Worm (Caenorhabditis elegans) whole organism, young adult: ENCODE results near the gene nspg-14.
A peak's percentile ranks its signal among the peaks of the same experiment; 100 is the strongest.

Source experiments
- F33H1.4 ChIP-seq: fragments of 200-800 bp; sonication (Bioruptor generic); IDR thresholded peaks from 2 replicates; pipeline ENCODE4 v1.3.6; 2022; ENCODE audit warnings: missing genetic modification reagents, missing genetic modification characterization, missing compliant biosample characterization
- F49E8.2 ChIP-seq: sonication (generic microtip); optimal IDR thresholded peaks from 3 replicates; lab custom pipeline; 2017; ENCODE audit warnings: missing genetic modification characterization, mild to moderate bottlenecking, missing compliant biosample characterization, antibody characterized with exemption, moderate library complexity; ENCODE audit not compliant: insufficient read depth
- F52B5.7 ChIP-seq: sonication (generic microtip); optimal IDR thresholded peaks from 2 replicates; lab custom pipeline; 2016; ENCODE audit warnings: mild to moderate bottlenecking, missing genetic modification characterization, missing compliant biosample characterization
- Y67H2A.10 ChIP-seq: fragments of 200-800 bp; sonication (Bioruptor generic); conservative IDR thresholded peaks from 2 replicates; pipeline ENCODE4 v1.3.6; 2022; ENCODE audit warnings: missing genetic modification reagents, missing genetic modification characterization, missing compliant biosample characterization
- Y95B8A.8 ChIP-seq: fragments of 200-800 bp; sonication (Bioruptor generic); IDR thresholded peaks from 2 replicates; pipeline ENCODE4 v1.3.6; 2022; ENCODE audit warnings: missing genetic modification reagents, missing genetic modification characterization, missing compliant biosample characterization
- aptf-2 ChIP-seq: fragments of 200-800 bp; sonication (Bioruptor generic); conservative IDR thresholded peaks from 2 replicates; pipeline ENCODE4 v1.3.6; 2022; ENCODE audit warnings: missing genetic modification reagents, missing genetic modification characterization, missing compliant biosample characterization
- aptf-3 ChIP-seq: fragments of 200-800 bp; sonication (Bioruptor generic); IDR thresholded peaks from 2 replicates; pipeline ENCODE4 v1.3.6; 2022; ENCODE audit warnings: missing genetic modification characterization, missing compliant biosample characterization
- atf-7 ChIP-seq: sonication (generic microtip); optimal IDR thresholded peaks from 2 replicates; lab custom pipeline; 2017; ENCODE audit warnings: mild to moderate bottlenecking, missing genetic modification characterization, missing compliant biosample characterization
- athp-1 ChIP-seq: sonication (generic microtip); optimal IDR thresholded peaks from 2 replicates; lab custom pipeline; 2017; ENCODE audit warnings: mild to moderate bottlenecking, missing genetic modification characterization, missing compliant biosample characterization
- ceh-27 ChIP-seq: fragments of 200-800 bp; sonication (Bioruptor generic); optimal IDR thresholded peaks from 2 replicates; lab custom pipeline; 2018; ENCODE audit warnings: mild to moderate bottlenecking, missing genetic modification characterization, moderate library complexity, missing compliant biosample characterization
- chd-7 ChIP-seq: sonication (generic microtip); optimal IDR thresholded peaks from 2 replicates; lab custom pipeline; 2016; ENCODE audit warnings: mild to moderate bottlenecking, missing genetic modification characterization, moderate library complexity, missing compliant biosample characterization
- dox-1 ChIP-seq: fragments of 200-800 bp; sonication (Bioruptor generic); IDR thresholded peaks from 2 replicates; pipeline ENCODE4 v1.3.6; 2022; ENCODE audit warnings: missing genetic modification reagents, missing genetic modification characterization, missing compliant biosample characterization
- dpff-1 ChIP-seq: sonication (generic microtip); optimal IDR thresholded peaks from 2 replicates; lab custom pipeline; 2017; ENCODE audit warnings: mild to moderate bottlenecking, missing genetic modification characterization, missing compliant biosample characterization
- dpl-1 ChIP-seq: fragments of 150-350 bp; optimal IDR thresholded peaks from 2 replicates; lab custom pipeline; 2014; ENCODE audit warnings: missing biosample characterization, missing genetic modification reagents, missing genetic modification characterization
- efl-1 ChIP-seq: fragments of 150-350 bp; optimal IDR thresholded peaks from 2 replicates; lab custom pipeline; 2014; ENCODE audit warnings: missing biosample characterization, missing genetic modification reagents, missing genetic modification characterization
- egl-18 ChIP-seq: fragments of 200-800 bp; sonication (Bioruptor generic); IDR thresholded peaks from 2 replicates; pipeline ENCODE4 v1.3.6; 2022; ENCODE audit warnings: missing genetic modification reagents, missing genetic modification characterization, missing compliant biosample characterization
- egrh-3 ChIP-seq: fragments of 200-800 bp; sonication (Bioruptor generic); IDR thresholded peaks from 2 replicates; pipeline ENCODE4 v1.3.6; 2022; ENCODE audit warnings: missing genetic modification reagents, missing genetic modification characterization, missing compliant biosample characterization
- ekl-4 ChIP-seq: fragments of 200-800 bp; sonication (Bioruptor generic); IDR thresholded peaks from 2 replicates; pipeline ENCODE4 v1.3.6; 2022; ENCODE audit warnings: missing genetic modification reagents, missing genetic modification characterization, missing compliant biosample characterization
- hmg-1.2 ChIP-seq: fragments of 200-800 bp; sonication (Bioruptor generic); IDR thresholded peaks from 2 replicates; pipeline ENCODE4 v1.3.6; 2022; ENCODE audit warnings: missing genetic modification reagents, missing genetic modification characterization, missing compliant biosample characterization
- lir-1 ChIP-seq: fragments of 200-800 bp; sonication (Bioruptor generic); conservative IDR thresholded peaks from 2 replicates; pipeline ENCODE4 v1.3.6; 2022; ENCODE audit warnings: missing genetic modification reagents, missing genetic modification characterization, missing compliant biosample characterization
- lsl-1 ChIP-seq: fragments of 200-800 bp; sonication (Bioruptor generic); optimal IDR thresholded peaks from 2 replicates; lab custom pipeline; 2018; ENCODE audit warnings: mild to moderate bottlenecking, missing genetic modification characterization, moderate library complexity, missing compliant biosample characterization
- lsy-27 ChIP-seq: sonication (generic microtip); optimal IDR thresholded peaks from 2 replicates; lab custom pipeline; 2017; ENCODE audit warnings: missing genetic modification characterization, mild to moderate bottlenecking, missing compliant biosample characterization, antibody characterized with exemption, missing genotype, borderline replicate concordance; ENCODE audit not compliant: insufficient read depth
- mcd-1 ChIP-seq: fragments of 200-800 bp; sonication (Bioruptor generic); IDR thresholded peaks from 2 replicates; pipeline ENCODE4 v1.3.6; 2022; ENCODE audit warnings: missing genetic modification reagents, missing genetic modification characterization, missing compliant biosample characterization
- mel-28 ChIP-seq: sonication (generic microtip); optimal IDR thresholded peaks from 2 replicates; lab custom pipeline; 2016; ENCODE audit warnings: borderline replicate concordance, mild to moderate bottlenecking, missing genetic modification characterization, missing compliant biosample characterization
- nhr-179 ChIP-seq: sonication (generic microtip); optimal IDR thresholded peaks from 2 replicates; lab custom pipeline; 2016; ENCODE audit warnings: mild to moderate bottlenecking, missing genetic modification characterization, missing compliant biosample characterization
- nhr-80 ChIP-seq: sonication (generic microtip); optimal IDR thresholded peaks from 2 replicates; lab custom pipeline; 2016; ENCODE audit warnings: missing genetic modification characterization, missing compliant biosample characterization
- nhr-90 ChIP-seq: sonication (generic microtip); optimal IDR thresholded peaks from 2 replicates; lab custom pipeline; 2016; ENCODE audit warnings: missing genotype, mild to moderate bottlenecking, missing genetic modification characterization, missing compliant biosample characterization
- rcor-1 ChIP-seq: fragments of 200-800 bp; sonication (Bioruptor generic); IDR thresholded peaks from 2 replicates; pipeline ENCODE4 v1.3.6; 2022; ENCODE audit warnings: missing genetic modification reagents, missing genetic modification characterization, missing compliant biosample characterization
- snpc-1.1 ChIP-seq: sonication (generic microtip); optimal IDR thresholded peaks from 2 replicates; lab custom pipeline; 2017; ENCODE audit warnings: missing genetic modification characterization, mild to moderate bottlenecking, missing compliant biosample characterization, antibody characterized with exemption, moderate library complexity, missing genotype, missing genetic modification reagents; ENCODE audit not compliant: insufficient read depth
- snpc-4 ChIP-seq, 5 experiments: fragments of 150-350 bp in 1 of 5; sonication (generic microtip) in 4 of 5; optimal IDR thresholded peaks; 2 replicates each; lab custom pipeline; 2014 to 2018; ENCODE audit warnings: missing genetic modification characterization in 5 of 5, missing biosample characterization in 3 of 5, antibody characterized with exemption in 2 of 5, mild to moderate bottlenecking in 2 of 5, missing compliant biosample characterization in 2 of 5, missing genotype in 2 of 5, moderate library complexity in 2 of 5, missing genetic modification reagents in 1 of 5
- xnd-1 ChIP-seq: sonication (generic microtip); optimal IDR thresholded peaks from 2 replicates; lab custom pipeline; 2016; ENCODE audit warnings: missing genotype, missing genetic modification reagents, missing genetic modification characterization, missing compliant biosample characterization
- zfh-2 ChIP-seq: fragments of 200-800 bp; sonication (Bioruptor generic); conservative IDR thresholded peaks from 2 replicates; pipeline ENCODE4 v1.3.6; 2022; ENCODE audit warnings: missing genetic modification reagents, missing genetic modification characterization, missing compliant biosample characterization
- zim-3 ChIP-seq: sonication (generic microtip); optimal IDR thresholded peaks from 2 replicates; lab custom pipeline; 2017; ENCODE audit warnings: mild to moderate bottlenecking, missing genetic modification characterization, moderate library complexity, missing compliant biosample characterization

The nspg-14 gene

DNA sequence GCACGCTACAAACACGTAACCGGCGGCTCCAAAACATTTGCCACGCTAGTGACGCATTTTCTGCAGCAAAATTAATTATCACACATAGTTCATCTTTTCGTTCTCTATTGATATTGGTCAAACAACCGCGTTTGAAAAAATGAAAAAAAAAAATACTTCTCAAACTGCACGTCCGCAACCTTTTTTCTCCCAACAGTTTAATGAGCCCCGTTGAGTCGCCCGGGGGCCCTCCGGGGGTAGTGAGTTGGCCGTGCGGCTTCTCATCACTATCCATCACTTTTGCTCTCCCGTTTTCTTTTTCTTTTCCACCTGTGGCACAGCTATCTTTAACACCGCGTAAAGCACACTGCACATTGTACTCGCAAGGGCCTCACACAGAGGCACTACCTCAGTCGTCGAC lies 43.4 kb upstream of the nspg-14 start:
- TF ChIP-seq nhr-80 (tag; lab: Kevin White, UChicago) (peak; percentile 17), aptf-3 (0 out of 2 replicates have a peak, but pooled peaks have one; percentile 44), zfh-2 (0 out of 2 replicates have a peak, but pooled peaks have one; percentile 35), dox-1 (0 out of 2 replicates have a peak, but pooled peaks have one; percentile 45), dpl-1 (GFP tag; lab: Kevin White, UChicago) (no peak)

- TF ChIP-seq nhr-179 (tag; lab: Kevin White, UChicago): no peak
- no peak for TF ChIP-seq lsy-27
- peak; percentile 15 for TF ChIP-seq ceh-27 (GFP tag; lab: Kevin White, UChicago)
- peak; percentile 33; the same call in 1 of the 2 replicates for TF ChIP-seq hmg-1.2
- no peak for TF ChIP-seq nhr-90 (tag; lab: Kevin White, UChicago)
- no peak for TF ChIP-seq egrh-3
- no peak for TF ChIP-seq lir-1 (GFP tag; lab: Robert Waterston, UW)
- TF ChIP-seq xnd-1: no peak
Measured at ce11 chrX:5210524-5210923, 42.3 kb upstream of the nspg-14 start.

DNA sequence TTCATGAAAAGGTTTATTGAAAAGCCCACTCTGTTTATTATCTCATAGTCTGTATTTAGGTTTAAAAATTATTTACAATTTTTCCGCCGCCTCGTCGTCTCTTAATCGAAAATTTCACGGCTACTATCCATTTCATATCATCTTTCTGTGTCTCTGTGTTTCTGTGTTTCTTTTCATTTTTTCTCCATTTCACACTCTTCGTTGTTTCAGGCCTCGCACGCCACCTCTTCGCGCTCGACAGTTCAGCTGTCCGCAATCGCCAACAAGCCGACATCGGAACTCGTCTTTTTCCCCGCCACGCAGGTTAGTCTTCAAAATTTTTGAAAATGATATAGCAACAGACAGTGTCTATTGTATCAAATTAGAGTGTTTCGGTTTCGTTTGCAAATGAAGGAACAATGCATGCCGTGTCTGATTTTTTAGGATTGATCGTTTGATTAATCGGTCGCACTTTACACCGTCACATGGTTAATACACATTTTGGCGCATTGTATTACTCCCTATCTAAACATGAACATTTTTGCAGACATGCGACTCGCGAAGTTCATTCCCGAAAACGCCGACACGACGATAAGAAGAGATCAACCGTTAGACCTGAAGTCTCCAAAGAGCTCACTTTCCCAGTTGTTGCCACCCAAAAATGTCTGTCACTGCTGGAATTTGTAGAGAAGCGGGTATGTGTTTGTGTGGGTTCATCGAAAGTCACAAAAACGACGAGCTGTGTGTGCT lies 41.8 kb upstream of the nspg-14 start:
- TF ChIP-seq snpc-1.1 (tag; lab: Kevin White, UChicago): no peak
- TF ChIP-seq nhr-80 (tag; lab: Kevin White, UChicago): peak; percentile 33

ce11 chrX:5213032-5213431 lies 39.8 kb upstream of the nspg-14 start:
- TF ChIP-seq dpff-1 (tag; lab: Kevin White, UChicago) (no peak), efl-1 (GFP tag; lab: Kevin White, UChicago) (no peak), rcor-1 (GFP tag; lab: Robert Waterston, UW) (no peak), atf-7 (tag; lab: Kevin White, UChicago) (no peak), mel-28 (tag; lab: Kevin White, UChicago) (no peak), snpc-4 (GFP tag; optimal IDR thresholded peaks at IDR 0.05; lab: Kevin White, UChicago) (no peak), snpc-4 (tag; optimal IDR thresholded peaks at IDR 0.05; lab: Kevin White, UChicago) (no peak), Y95B8A.8 (GFP tag; lab: Robert Waterston, UW) (no peak), zim-3 (no peak), F52B5.7 (tag; lab: Kevin White, UChicago) (no peak), F33H1.4 (no peak), athp-1 (tag; lab: Kevin White, UChicago) (no peak), ekl-4 (GFP tag; lab: Robert Waterston, UW) (no peak), lsl-1 (no peak), chd-7 (tag; lab: Kevin White, UChicago) (no peak), F49E8.2 (tag; lab: Kevin White, UChicago) (no peak), Y67H2A.10 (no peak), aptf-2 (GFP tag; lab: Robert Waterston, UW) (no peak), egl-18 (no peak), mcd-1 (no peak), nhr-80 (tag; lab: Kevin White, UChicago) (no peak)
